Fruit fly (Drosophila melanogaster) whole organism, embryonic: ENCODE measurements around the gene Vajk1.
A peak's percentile ranks its signal among the peaks of the same experiment; 100 is the strongest.

Experiments used
- B-H2 ChIP-seq: fragments of 200-800 bp; sonication (Bioruptor generic); optimal IDR thresholded peaks from 2 replicates; lab custom pipeline; 2018; ENCODE audit warnings: missing biosample characterization, mild to moderate bottlenecking, missing genetic modification characterization
- BtbVII ChIP-seq: fragments of 200-800 bp; sonication (Bioruptor generic); optimal IDR thresholded peaks from 3 replicates; lab custom pipeline; 2017; ENCODE audit warnings: missing biosample characterization, mild to moderate bottlenecking, missing genetic modification characterization
- CG10209 ChIP-seq: fragments of 200-800 bp; sonication (Bioruptor generic); optimal IDR thresholded peaks from 3 replicates; lab custom pipeline; 2017; ENCODE audit warnings: missing biosample characterization, mild to moderate bottlenecking, missing genetic modification characterization, missing genetic modification reagents
- CG10543 ChIP-seq: fragments of 200-800 bp; sonication (Bioruptor generic); optimal IDR thresholded peaks from 3 replicates; lab custom pipeline; 2017; ENCODE audit warnings: missing biosample characterization, mild to moderate bottlenecking, missing genetic modification characterization, moderate library complexity
- CG11695 ChIP-seq: fragments of 200-800 bp; sonication (Bioruptor generic); IDR thresholded peaks from 3 replicates; pipeline ENCODE4 v1.3.6; 2022; ENCODE audit warnings: missing biosample characterization, missing genetic modification characterization
- CG1233 ChIP-seq: fragments of 200-800 bp; sonication (Bioruptor generic); optimal IDR thresholded peaks from 4 replicates; lab custom pipeline; 2018; ENCODE audit warnings: missing biosample characterization, mild to moderate bottlenecking, missing genetic modification characterization
- CG13775 ChIP-seq: fragments of 200-800 bp; sonication (Bioruptor generic); optimal IDR thresholded peaks from 3 replicates; lab custom pipeline; 2017; ENCODE audit warnings: missing biosample characterization, mild to moderate bottlenecking, missing genetic modification characterization
- CG13894 ChIP-seq: fragments of 200-800 bp; sonication (Bioruptor generic); optimal IDR thresholded peaks from 3 replicates; lab custom pipeline; 2018; ENCODE audit warnings: missing biosample characterization, mild to moderate bottlenecking, missing genetic modification characterization, moderate library complexity
- CG14014 ChIP-seq: fragments of 200-800 bp; sonication (Bioruptor generic); IDR thresholded peaks from 2 replicates; pipeline ENCODE4 v1.3.6; 2022; ENCODE audit warnings: missing biosample characterization, missing genetic modification characterization
- CG15514 ChIP-seq: fragments of 200-800 bp; sonication (Bioruptor generic); optimal IDR thresholded peaks from 3 replicates; lab custom pipeline; 2017; ENCODE audit warnings: missing biosample characterization, missing genetic modification characterization, mild to moderate bottlenecking, moderate library complexity, missing genetic modification reagents
- CG1602 ChIP-seq: fragments of 200-800 bp; sonication (Bioruptor generic); optimal IDR thresholded peaks from 3 replicates; lab custom pipeline; 2016; ENCODE audit warnings: missing biosample characterization, missing genetic modification characterization
- CG17568 ChIP-seq: fragments of 200-800 bp; sonication (Bioruptor generic); optimal IDR thresholded peaks from 2 replicates; lab custom pipeline; 2018; ENCODE audit warnings: missing biosample characterization, mild to moderate bottlenecking, missing genetic modification characterization, moderate library complexity
- CG2120 ChIP-seq: fragments of 200-800 bp; sonication (Bioruptor generic); optimal IDR thresholded peaks from 3 replicates; lab custom pipeline; 2016; ENCODE audit warnings: missing biosample characterization, missing genetic modification characterization
- CG2678 ChIP-seq: fragments of 200-800 bp; sonication (Bioruptor generic); optimal IDR thresholded peaks from 3 replicates; lab custom pipeline; 2019; ENCODE audit warnings: missing biosample characterization, mild to moderate bottlenecking, missing genetic modification characterization, moderate library complexity
- CG30403 ChIP-seq: fragments of 200-800 bp; sonication (Bioruptor generic); optimal IDR thresholded peaks from 3 replicates; lab custom pipeline; 2016; ENCODE audit warnings: missing biosample characterization, missing genetic modification characterization
- CG3281 ChIP-seq: fragments of 200-800 bp; sonication (Bioruptor generic); optimal IDR thresholded peaks from 3 replicates; lab custom pipeline; 2017; ENCODE audit warnings: missing biosample characterization, mild to moderate bottlenecking, missing genetic modification characterization
- CG9797 ChIP-seq: fragments of 200-800 bp; sonication (Bioruptor generic); optimal IDR thresholded peaks from 3 replicates; lab custom pipeline; 2018; ENCODE audit warnings: missing biosample characterization, mild to moderate bottlenecking, missing genetic modification characterization
- CG9817 ChIP-seq: fragments of 200-800 bp; sonication (Bioruptor generic); optimal IDR thresholded peaks from 2 replicates; lab custom pipeline; 2018; ENCODE audit warnings: missing biosample characterization, mild to moderate bottlenecking, missing genetic modification characterization, moderate library complexity
- CG9932 ChIP-seq: fragments of 200-800 bp; sonication (Bioruptor generic); IDR thresholded peaks from 2 replicates; pipeline ENCODE4 v1.3.6; 2022; ENCODE audit warnings: missing biosample characterization, missing genetic modification characterization
- CoRest ChIP-seq: fragments of 200-800 bp; sonication (Bioruptor generic); optimal IDR thresholded peaks from 3 replicates; lab custom pipeline; 2018; ENCODE audit warnings: missing biosample characterization, mild to moderate bottlenecking, missing genetic modification characterization, moderate library complexity
- Fer1 ChIP-seq: fragments of 200-800 bp; sonication (Bioruptor generic); optimal IDR thresholded peaks from 2 replicates; lab custom pipeline; 2017; ENCODE audit warnings: missing biosample characterization, mild to moderate bottlenecking, missing genetic modification characterization
- Fer3 ChIP-seq: fragments of 200-800 bp; sonication (Bioruptor generic); optimal IDR thresholded peaks from 2 replicates; lab custom pipeline; 2018; ENCODE audit warnings: missing biosample characterization, mild to moderate bottlenecking, missing genetic modification characterization, moderate library complexity
- HLH54F ChIP-seq: fragments of 200-800 bp; sonication (Bioruptor generic); optimal IDR thresholded peaks from 3 replicates; lab custom pipeline; 2016; ENCODE audit warnings: missing biosample characterization, missing genetic modification characterization
- Hmr ChIP-seq: fragments of 200-800 bp; sonication (Bioruptor generic); optimal IDR thresholded peaks from 3 replicates; lab custom pipeline; 2017; ENCODE audit warnings: mild to moderate bottlenecking, missing biosample characterization, missing genetic modification reagents, missing genetic modification characterization
- NC2β ChIP-seq: fragments of 200-800 bp; sonication (Bioruptor generic); optimal IDR thresholded peaks from 2 replicates; lab custom pipeline; 2016; ENCODE audit warnings: missing biosample characterization, missing genetic modification characterization
- Neu2 ChIP-seq: fragments of 200-800 bp; sonication (Bioruptor generic); optimal IDR thresholded peaks from 3 replicates; lab custom pipeline; 2016; ENCODE audit warnings: missing biosample characterization, missing genetic modification characterization, borderline replicate concordance
- Oli ChIP-seq: fragments of 200-800 bp; sonication (Bioruptor generic); optimal IDR thresholded peaks from 2 replicates; lab custom pipeline; 2018; ENCODE audit warnings: missing biosample characterization, mild to moderate bottlenecking, missing genetic modification characterization, moderate library complexity
- Pdp1 ChIP-seq, 2 experiments: fragments of 200-800 bp; sonication (Bioruptor generic); optimal IDR thresholded peaks; 3 replicates each; lab custom pipeline; 2016; ENCODE audit warnings: missing biosample characterization in 2 of 2, missing genetic modification characterization in 2 of 2, mild to moderate bottlenecking in 1 of 2, moderate library complexity in 1 of 2
- Sry-β ChIP-seq: fragments of 200-800 bp; sonication (Bioruptor generic); optimal IDR thresholded peaks from 2 replicates; lab custom pipeline; 2018; ENCODE audit warnings: missing biosample characterization, mild to moderate bottlenecking, missing genetic modification characterization, moderate library complexity
- Ssrp ChIP-seq: fragments of 200-800 bp; sonication (Bioruptor generic); optimal IDR thresholded peaks from 2 replicates; lab custom pipeline; 2018; ENCODE audit warnings: missing biosample characterization, mild to moderate bottlenecking, missing genetic modification characterization, moderate library complexity
- chinmo ChIP-seq: fragments of 200-800 bp; sonication (Bioruptor generic); IDR thresholded peaks from 4 replicates; pipeline ENCODE4 v1.3.6; 2022; ENCODE audit warnings: missing biosample characterization, missing genetic modification characterization; ENCODE audit not compliant: partially characterized antibody
- chm ChIP-seq: fragments of 200-800 bp; sonication (Bioruptor generic); IDR thresholded peaks from 2 replicates; pipeline ENCODE4 v1.3.6; 2022; ENCODE audit warnings: missing biosample characterization, missing genetic modification characterization
- fd3F ChIP-seq: fragments of 200-800 bp; sonication (Bioruptor generic); optimal IDR thresholded peaks from 2 replicates; lab custom pipeline; 2018; ENCODE audit warnings: missing biosample characterization, mild to moderate bottlenecking, missing genetic modification characterization, moderate library complexity
- gem ChIP-seq: fragments of 200-800 bp; sonication (Bioruptor generic); optimal IDR thresholded peaks from 2 replicates; lab custom pipeline; 2019; ENCODE audit warnings: missing biosample characterization, mild to moderate bottlenecking, missing genetic modification characterization, moderate library complexity
- gsb ChIP-seq: fragments of 200-800 bp; sonication (Bioruptor generic); IDR thresholded peaks from 2 replicates; pipeline ENCODE4 v1.3.6; 2022; ENCODE audit warnings: missing biosample characterization, missing genetic modification characterization
- hbn ChIP-seq: fragments of 200-800 bp; sonication (Bioruptor generic); IDR thresholded peaks from 2 replicates; pipeline ENCODE4 v1.3.6; 2022; ENCODE audit warnings: missing biosample characterization, missing genetic modification characterization; ENCODE audit not compliant: partially characterized antibody
- hkb ChIP-seq, 2 experiments: fragments of 200-800 bp in 1 of 2; fragments of >200 bp in 1 of 2; sonication (Bioruptor generic) in 1 of 2; IDR thresholded peaks in 1 of 2; optimal IDR thresholded peaks in 1 of 2; 2 replicates each; pipeline versions ENCODE4 v1.3.6 to Lab custom; 2017 to 2022; ENCODE audit warnings: missing biosample characterization in 1 of 2, missing genetic modification characterization in 1 of 2
- ind ChIP-seq: fragments of 200-800 bp; sonication (Bioruptor generic); optimal IDR thresholded peaks from 3 replicates; lab custom pipeline; 2016; ENCODE audit warnings: missing biosample characterization, missing genetic modification characterization
- lab ChIP-seq: fragments of 200-800 bp; sonication (Bioruptor generic); optimal IDR thresholded peaks from 3 replicates; lab custom pipeline; 2017; ENCODE audit warnings: missing biosample characterization, missing genetic modification characterization, mild to moderate bottlenecking, moderate library complexity, missing genetic modification reagents
- mirr ChIP-seq: fragments of 200-800 bp; sonication (Bioruptor generic); optimal IDR thresholded peaks from 3 replicates; lab custom pipeline; 2018; ENCODE audit warnings: missing biosample characterization, mild to moderate bottlenecking, missing genetic modification characterization
- scrt ChIP-seq: fragments of 200-800 bp; sonication (Bioruptor generic); optimal IDR thresholded peaks from 2 replicates; lab custom pipeline; 2018; ENCODE audit warnings: missing biosample characterization, mild to moderate bottlenecking, missing genetic modification characterization, moderate library complexity
- sd ChIP-seq: fragments of 200-800 bp; sonication (Bioruptor generic); optimal IDR thresholded peaks from 3 replicates; lab custom pipeline; 2018; ENCODE audit warnings: missing biosample characterization, mild to moderate bottlenecking, missing genetic modification characterization, moderate library complexity
- sens ChIP-seq: fragments of 200-800 bp; sonication (Bioruptor generic); peaks from one replicate; lab custom pipeline; 2016; ENCODE audit warnings: missing biosample characterization, missing genetic modification characterization
- sob ChIP-seq: fragments of 200-800 bp; sonication (Bioruptor generic); IDR thresholded peaks from 2 replicates; pipeline ENCODE4 v1.3.6; 2022; ENCODE audit warnings: missing biosample characterization, missing genetic modification characterization
- trem ChIP-seq: fragments of 200-800 bp; optimal IDR thresholded peaks from 3 replicates; lab custom pipeline; 2019; ENCODE audit warnings: missing biosample characterization, mild to moderate bottlenecking, missing genetic modification characterization, moderate library complexity
- wor ChIP-seq: fragments of 200-800 bp; sonication (Bioruptor generic); IDR thresholded peaks from 2 replicates; pipeline ENCODE4 v1.3.6; 2022; ENCODE audit warnings: missing biosample characterization, missing genetic modification characterization
- zfh2 ChIP-seq: fragments of 200-800 bp; sonication (Bioruptor generic); optimal IDR thresholded peaks from 2 replicates; lab custom pipeline; 2016; ENCODE audit warnings: missing biosample characterization, missing genetic modification characterization

Gene Vajk1

DNA sequence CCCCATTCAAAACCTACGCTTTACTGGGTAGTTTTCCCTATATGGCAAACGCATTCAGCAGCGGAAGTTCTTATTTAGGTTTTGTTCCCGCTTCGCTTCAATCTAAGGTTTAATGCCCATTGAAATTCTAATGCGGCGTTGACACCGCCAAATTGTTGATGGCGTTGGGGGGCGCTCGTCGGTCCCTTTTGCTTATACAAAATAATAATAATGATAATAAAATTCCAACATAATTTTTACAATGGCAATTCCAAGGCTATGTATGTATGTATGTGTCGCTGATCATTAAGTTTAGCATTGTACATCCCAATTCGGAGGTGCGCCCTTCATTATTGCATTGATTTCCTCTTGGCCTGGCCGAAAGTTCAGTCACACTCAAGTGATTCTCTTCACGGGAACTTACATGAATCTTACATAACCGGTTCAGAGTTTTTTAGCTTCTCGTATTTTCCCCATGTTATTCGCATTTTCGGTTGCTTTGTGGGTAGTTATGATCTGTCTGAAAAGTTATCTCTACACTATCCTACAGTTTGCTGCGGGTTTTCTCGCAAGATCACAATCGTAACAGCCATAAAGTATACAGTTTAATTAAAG is 39.2 kb downstream of the Vajk1 start:
- TF ChIP-seq chm, result no peak
- peak in 1 of 2 experiments; percentile 56 for TF ChIP-seq Pdp1 (GFP tag; optimal IDR thresholded peaks at IDR 0.05; lab: Kevin White, UChicago)
- TF ChIP-seq CG2678, result peak; percentile 19
- TF ChIP-seq sd (tag; lab: Kevin White, UChicago), result peak; percentile 61
- no peak for TF ChIP-seq CG13775 (GFP tag; lab: Kevin White, UChicago)
- 0 out of 4 replicates have a peak, but pooled peaks have one; percentile 74 for TF ChIP-seq chinmo
- TF ChIP-seq CG13894 (tag; lab: Kevin White, UChicago), result peak; percentile 70

DNA sequence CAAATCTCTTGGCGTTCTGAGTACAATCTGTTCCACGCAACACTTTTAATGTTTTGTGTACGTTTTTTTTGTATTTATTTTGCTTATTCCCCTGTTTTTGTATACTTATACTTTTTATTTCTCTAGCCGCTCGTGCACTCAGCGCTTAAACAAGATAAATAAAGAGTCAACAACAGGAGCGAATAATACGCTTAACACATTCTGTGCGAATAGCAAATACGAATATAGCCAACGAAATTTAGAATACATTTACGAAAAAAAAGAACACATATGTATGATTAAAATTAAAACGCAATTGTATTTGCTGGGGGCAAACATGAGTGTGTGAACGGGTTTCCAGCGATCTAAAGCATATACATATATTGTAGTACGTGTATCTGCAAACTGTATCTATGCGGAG is 41.4 kb downstream of the Vajk1 start:
- peak; percentile 27 for TF ChIP-seq Fer1 (GFP tag; lab: Kevin White, UChicago)
- no peak for TF ChIP-seq NC2β (GFP tag; lab: Kevin White, UChicago)
- TF ChIP-seq sd (tag; lab: Kevin White, UChicago), result peak; percentile 61
- no peak for TF ChIP-seq wor (GFP tag; lab: Robert Waterston, UW)
- TF ChIP-seq CG14014 (GFP tag; lab: Robert Waterston, UW), result no peak; the same call in 1 of the 2 replicates
- no peak for TF ChIP-seq CG1602
- TF ChIP-seq CG3281 (GFP tag; lab: Kevin White, UChicago), result peak; percentile 71
- no peak for TF ChIP-seq hbn (GFP tag; lab: Robert Waterston, UW)
- peak; percentile 68 for TF ChIP-seq CG10543 (GFP tag; lab: Kevin White, UChicago)
- TF ChIP-seq gsb, result no peak
- peak; percentile 51 for TF ChIP-seq Fer3 (tag; lab: Kevin White, UChicago)
- TF ChIP-seq scrt (GFP tag; lab: Kevin White, UChicago), result peak; percentile 7
- TF ChIP-seq Ssrp (tag; lab: Kevin White, UChicago), result no peak
- peak; percentile 10 for TF ChIP-seq zfh2 (GFP tag; lab: Kevin White, UChicago)
- TF ChIP-seq trem, result no peak
- peak; percentile 52 for TF ChIP-seq fd3F (GFP tag; lab: Kevin White, UChicago)
- peak; percentile 54; the same call in 1 of the 2 replicates for TF ChIP-seq sob (GFP tag; lab: Robert Waterston, UW)
- TF ChIP-seq lab (GFP tag; lab: Kevin White, UChicago), result peak; percentile 80
- TF ChIP-seq ind (GFP tag; lab: Kevin White, UChicago), result no peak
- TF ChIP-seq sens (GFP tag; lab: Kevin White, UChicago), result peak; percentile 55
- TF ChIP-seq CG15514 (GFP tag; lab: Kevin White, UChicago), result peak; percentile 45
- peak; percentile 72 for TF ChIP-seq CG2120 (GFP tag; lab: Kevin White, UChicago)
- peak; percentile 54 for TF ChIP-seq B-H2 (GFP tag; lab: Kevin White, UChicago)
- TF ChIP-seq Neu2 (GFP tag; lab: Kevin White, UChicago), result no peak
- TF ChIP-seq CG17568, result peak; percentile 22
- no peak for TF ChIP-seq Sry-β (GFP tag; lab: Kevin White, UChicago)
- TF ChIP-seq CG1233, result peak; percentile 9
- peak; percentile 27 for TF ChIP-seq CG10209 (GFP tag; lab: Kevin White, UChicago)
- TF ChIP-seq CG9817 (tag; lab: Kevin White, UChicago), result peak; percentile 6
- TF ChIP-seq mirr (GFP tag; lab: Kevin White, UChicago), result peak; percentile 0
- TF ChIP-seq Oli, result no peak
- TF ChIP-seq gem (tag; lab: Kevin White, UChicago), result peak; percentile 11
- TF ChIP-seq CoRest, result peak; percentile 18
- TF ChIP-seq hkb (optimal IDR thresholded peaks at IDR 0.05; lab: Kevin White, UChicago), result no peak
- no peak for TF ChIP-seq hkb (GFP tag; IDR thresholded peaks at IDR 0.05; lab: Robert Waterston, UW)
- TF ChIP-seq CG13894 (tag; lab: Kevin White, UChicago), result peak; percentile 28
- no peak for TF ChIP-seq CG30403
- TF ChIP-seq BtbVII, result peak; percentile 48
- TF ChIP-seq Hmr, result peak; percentile 81
- TF ChIP-seq HLH54F, result peak; percentile 24
- 0 out of 2 replicates have a peak, but pooled peaks have one; percentile 34 for TF ChIP-seq CG9932
- TF ChIP-seq CG9797 (GFP tag; lab: Kevin White, UChicago), result no peak
- TF ChIP-seq CG11695 (GFP tag; lab: Robert Waterston, UW), result no peak
